Worm (Caenorhabditis elegans): Measurements from ENCODE around the gene R09A8.1.

Gene R09A8.1

DNA sequence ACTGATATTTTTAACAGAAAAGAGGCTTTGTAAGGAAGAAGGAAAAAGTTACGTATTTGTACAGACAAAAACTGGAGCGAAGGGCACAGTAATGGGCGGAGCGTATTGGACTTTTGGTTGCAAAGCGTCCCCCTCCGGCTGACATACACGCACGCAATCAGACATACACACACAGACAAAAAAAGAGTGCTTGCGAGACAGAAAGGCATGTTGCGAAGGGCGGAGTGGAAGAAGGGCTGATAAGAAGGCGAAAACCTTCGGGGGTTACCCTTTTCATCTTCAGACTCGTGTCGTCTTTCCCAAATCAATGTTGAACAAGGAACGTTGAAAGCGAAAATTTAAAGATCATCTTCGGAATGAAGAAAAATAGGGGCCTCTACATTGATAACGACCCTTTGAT is 17.0 kb downstream of the R09A8.1 start (continued):
- 0 out of 2 replicates have a peak, but pooled peaks have one; percentile 24 for TF ChIP-seq egl-44 (GFP tag; IDR thresholded peaks at IDR 0.05)
- no peak for TF ChIP-seq tlf-1 (GFP tag; optimal IDR thresholded peaks at IDR 0.05)
- no peak for TF ChIP-seq B0019.2 (GFP tag; conservative IDR thresholded peaks at IDR 0.05)
- 0 out of 2 replicates have a peak, but pooled peaks have one; percentile 56 for TF ChIP-seq lin-26 (GFP tag; IDR thresholded peaks at IDR 0.05)
- TF ChIP-seq lin-40 (tag; optimal IDR thresholded peaks at IDR 0.05), result peak; percentile 36
- 0 out of 2 replicates have a peak, but pooled peaks have one; percentile 63 for TF ChIP-seq let-526 (GFP tag; IDR thresholded peaks at IDR 0.05)
- no peak for TF ChIP-seq madf-3 (GFP tag; IDR thresholded peaks at IDR 0.05)
- TF ChIP-seq lsl-1 (GFP tag; optimal IDR thresholded peaks at IDR 0.05), result no peak
- TF ChIP-seq gei-17 (GFP tag; optimal IDR thresholded peaks at IDR 0.05), result no peak
- TF ChIP-seq ets-4 (GFP tag; optimal IDR thresholded peaks at IDR 0.05), result no peak
- no peak for TF ChIP-seq snpc-1.1 (tag; optimal IDR thresholded peaks at IDR 0.05; ENCODE audit: insufficient read depth)
- TF ChIP-seq nhr-90 (tag; optimal IDR thresholded peaks at IDR 0.05), result peak; percentile 28
- no peak for TF ChIP-seq dpff-1 (tag; optimal IDR thresholded peaks at IDR 0.05)
- no peak for TF ChIP-seq lin-54 (GFP tag; optimal IDR thresholded peaks at IDR 0.05)
- no peak for TF ChIP-seq somi-1 (GFP tag; optimal IDR thresholded peaks at IDR 0.05)
- TF ChIP-seq him-1 (tag; optimal IDR thresholded peaks at IDR 0.05), result no peak
- no peak for TF ChIP-seq ztf-18 (tag; optimal IDR thresholded peaks at IDR 0.05)
- no peak for TF ChIP-seq snpc-3.4 (tag; optimal IDR thresholded peaks at IDR 0.05)
- TF ChIP-seq fkh-3 (tag; optimal IDR thresholded peaks at IDR 0.05), result no peak
- TF ChIP-seq Y95B8A.8 (GFP tag; IDR thresholded peaks at IDR 0.05), result 0 out of 2 replicates have a peak, but pooled peaks have one; percentile 39
- no peak for TF ChIP-seq K11D2.4 (GFP tag; IDR thresholded peaks at IDR 0.05)
- TF ChIP-seq cebp-1 (GFP tag; IDR thresholded peaks at IDR 0.05), result no peak
- TF ChIP-seq cebp-1 (tag; optimal IDR thresholded peaks at IDR 0.05), result peak; percentile 42
- no peak for TF ChIP-seq T26A5.8 (tag; optimal IDR thresholded peaks at IDR 0.05)
- 0 out of 2 replicates have a peak, but pooled peaks have one; percentile 16 for TF ChIP-seq ceh-40 (GFP tag; IDR thresholded peaks at IDR 0.05)

ce11 chrX:12631446-12631845 is 17.9 kb downstream of the R09A8.1 start:
- TF ChIP-seq egl-44 (GFP tag; IDR thresholded peaks at IDR 0.05), result no peak
- TF ChIP-seq ztf-22 (GFP tag; optimal IDR thresholded peaks at IDR 0.05), result no peak
- TF ChIP-seq somi-1 (GFP tag; optimal IDR thresholded peaks at IDR 0.05), result peak; percentile 13
- no peak for TF ChIP-seq F52B5.7 (tag; optimal IDR thresholded peaks at IDR 0.05)
- no peak for TF ChIP-seq Y95B8A.8 (GFP tag; IDR thresholded peaks at IDR 0.05)

DNA sequence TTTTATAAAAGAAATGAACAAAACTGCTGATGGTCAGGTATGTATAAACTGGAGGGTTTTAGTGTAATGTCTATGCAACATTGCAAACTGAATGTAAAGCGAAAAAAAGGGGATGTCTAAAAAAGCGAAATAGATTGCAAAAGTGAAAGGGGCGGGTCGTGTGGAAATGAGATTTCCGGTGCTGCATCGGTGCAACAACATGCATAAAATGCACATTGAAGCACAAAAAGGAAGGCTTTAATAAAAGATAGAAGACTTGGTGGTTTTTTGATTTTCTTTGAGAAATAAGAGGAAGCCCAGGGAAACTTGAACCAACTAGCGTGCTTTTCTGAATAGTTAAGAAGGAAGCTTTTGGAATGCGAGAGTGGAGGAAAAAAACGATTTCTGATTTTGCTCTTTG is 19.1 kb downstream of the R09A8.1 start:
- no peak for TF ChIP-seq nhr-90 (tag; optimal IDR thresholded peaks at IDR 0.05)
- no peak for TF ChIP-seq K12H6.12 (tag; optimal IDR thresholded peaks at IDR 0.05)
- no peak for TF ChIP-seq hlh-26 (GFP tag; conservative IDR thresholded peaks at IDR 0.05)
- TF ChIP-seq repo-1 (tag; optimal IDR thresholded peaks at IDR 0.05), result no peak
- TF ChIP-seq nhr-80 (tag; optimal IDR thresholded peaks at IDR 0.05), result no peak
- TF ChIP-seq T26A5.8 (tag; optimal IDR thresholded peaks at IDR 0.05), result no peak
- no peak for TF ChIP-seq ztf-18 (tag; optimal IDR thresholded peaks at IDR 0.05)
- TF ChIP-seq akir-1 (GFP tag; optimal IDR thresholded peaks at IDR 0.05), result no peak
- TF ChIP-seq F37B4.10 (GFP tag; IDR thresholded peaks at IDR 0.05), result no peak
- no peak for TF ChIP-seq ceh-58 (GFP tag; IDR thresholded peaks at IDR 0.05)
- no peak for TF ChIP-seq D2030.7 (GFP tag; IDR thresholded peaks at IDR 0.05)
- no peak for TF ChIP-seq ztf-28 (GFP tag; IDR thresholded peaks at IDR 0.05)
- TF ChIP-seq somi-1 (GFP tag; optimal IDR thresholded peaks at IDR 0.05), result no peak
- TF ChIP-seq lin-26 (GFP tag; IDR thresholded peaks at IDR 0.05), result no peak
- TF ChIP-seq bed-2 (GFP tag; IDR thresholded peaks at IDR 0.05), result no peak
- no peak for TF ChIP-seq ztf-26 (tag; optimal IDR thresholded peaks at IDR 0.05)
